Fruit fly (Drosophila melanogaster): ENCODE results near the gene CG17328.

The CG17328 gene

dm6 chr2L:16269232-16270134 is 30.3 kb upstream of the CG17328 start (continued):
- TF ChIP-seq caup (GFP tag; optimal IDR thresholded peaks at IDR 0.05; ENCODE audit: severe bottlenecking) (peak; percentile 96), pum (GFP tag; optimal IDR thresholded peaks at IDR 0.05) (no peak), CG9817 (tag; optimal IDR thresholded peaks at IDR 0.05) (no peak), CG10431 (GFP tag; optimal IDR thresholded peaks at IDR 0.05) (peak; percentile 93), GATAe (GFP tag; conservative IDR thresholded peaks at IDR 0.05) (no peak), bigmax (GFP tag; optimal IDR thresholded peaks at IDR 0.05) (peak; percentile 66), CG18476 (GFP tag; optimal IDR thresholded peaks at IDR 0.05) (no peak), B-H2 (GFP tag; optimal IDR thresholded peaks at IDR 0.05) (peak; percentile 91), HmgZ (tag; optimal IDR thresholded peaks at IDR 0.05) (peak; percentile 75), HHEX (GFP tag; optimal IDR thresholded peaks at IDR 0.05) (peak; percentile 93), Dip2 (GFP tag; IDR thresholded peaks at IDR 0.05) (no peak), CG17359 (tag; optimal IDR thresholded peaks at IDR 0.05) (peak; percentile 74), yki (optimal IDR thresholded peaks at IDR 0.05) (peak; percentile 46), CG2202 (tag; optimal IDR thresholded peaks at IDR 0.05) (peak; percentile 52), Fer3 (tag; optimal IDR thresholded peaks at IDR 0.05) (peak; percentile 81), CG4424 (GFP tag; optimal IDR thresholded peaks at IDR 0.05) (peak; percentile 33), dmrt99B (tag; optimal IDR thresholded peaks at IDR 0.05) (peak; percentile 60), CG7357 (GFP tag; IDR thresholded peaks at IDR 0.05) (no peak), odd (GFP tag; optimal IDR thresholded peaks at IDR 0.05) (peak; percentile 93), CTCF (GFP tag; optimal IDR thresholded peaks at IDR 0.05) (peak; percentile 51), Drgx (GFP tag; IDR thresholded peaks at IDR 0.05) (no peak), CG17912 (GFP tag; optimal IDR thresholded peaks at IDR 0.05) (peak; percentile 92), CG17385 (GFP tag; optimal IDR thresholded peaks at IDR 0.05) (peak; percentile 87), Oli (tag; optimal IDR thresholded peaks at IDR 0.05) (peak; percentile 0), lmd (GFP tag; IDR thresholded peaks at IDR 0.05) (no peak), MESR4 (GFP tag; optimal IDR thresholded peaks at IDR 0.05) (no peak), abd-A (tag; optimal IDR thresholded peaks at IDR 0.05) (peak; percentile 94), wdn (GFP tag; IDR thresholded peaks at IDR 0.05) (no peak), Dll (GFP tag; IDR thresholded peaks at IDR 0.05; ENCODE audit: partially characterized antibody) (no peak), sens-2 (GFP tag; IDR thresholded peaks at IDR 0.05) (no peak), Poxn (GFP tag; IDR thresholded peaks at IDR 0.05) (no peak), sc (optimal IDR thresholded peaks at IDR 0.05) (no peak), sc (GFP tag; optimal IDR thresholded peaks at IDR 0.05) (peak; percentile 42), CG11695 (GFP tag; IDR thresholded peaks at IDR 0.05) (no peak), ems (GFP tag; optimal IDR thresholded peaks at IDR 0.05) (no peak), gem (tag; optimal IDR thresholded peaks at IDR 0.05) (no peak), CG4404 (GFP tag; IDR thresholded peaks at IDR 0.05) (no peak), HLH3B (GFP tag; IDR thresholded peaks at IDR 0.05) (no peak), slbo (GFP tag; IDR thresholded peaks at IDR 0.05) (no peak), stc (GFP tag; IDR thresholded peaks at IDR 0.05) (no peak), amos (GFP tag; IDR thresholded peaks at IDR 0.05; ENCODE audit: partially characterized antibody) (no peak), Sin3A (optimal IDR thresholded peaks at IDR 0.05) (no peak), corto (GFP tag; optimal IDR thresholded peaks at IDR 0.05) (peak; percentile 49), CG6175 (GFP tag; IDR thresholded peaks at IDR 0.05) (no peak), CG11093 (GFP tag; IDR thresholded peaks at IDR 0.05) (no peak), Xrp1 (GFP tag; IDR thresholded peaks at IDR 0.05) (no peak), CG32772 (GFP tag; IDR thresholded peaks at IDR 0.05) (no peak), CG17361 (GFP tag; IDR thresholded peaks at IDR 0.05) (no peak), gfzf (GFP tag; optimal IDR thresholded peaks at IDR 0.05) (no peak), dimm (GFP tag; IDR thresholded peaks at IDR 0.05) (no peak), p53 (GFP tag; optimal IDR thresholded peaks at IDR 0.05) (no peak)

Data from whole organism, embryonic.